Worm (Caenorhabditis elegans) whole organism, late embryonic: Measurements from ENCODE around the gene mxl-3.

Source experiments
- K09A11.1 ChIP-seq: sonication (generic microtip); optimal IDR thresholded peaks from 2 replicates; lab custom pipeline; 2017; ENCODE audit warnings: antibody characterized with exemption, mild to moderate bottlenecking, missing genetic modification characterization, missing compliant biosample characterization; ENCODE audit not compliant: insufficient read depth
- ceh-48 ChIP-seq: sonication (generic microtip); optimal IDR thresholded peaks from 2 replicates; lab custom pipeline; 2016; ENCODE audit warnings: missing genetic modification characterization, inconsistent platforms, missing compliant biosample characterization
- dmd-4 ChIP-seq: sonication (generic microtip); optimal IDR thresholded peaks from 2 replicates; lab custom pipeline; 2016; ENCODE audit warnings: borderline replicate concordance, missing genetic modification characterization, missing compliant biosample characterization
- elt-4 ChIP-seq: sonication (generic microtip); optimal IDR thresholded peaks from 2 replicates; lab custom pipeline; 2016; ENCODE audit warnings: missing genetic modification characterization, missing compliant biosample characterization
- fkh-10 ChIP-seq: fragments of 150-350 bp; optimal IDR thresholded peaks from 2 replicates; lab custom pipeline; 2014; ENCODE audit warnings: missing biosample characterization, missing genetic modification reagents, missing genetic modification characterization
- hlh-13 ChIP-seq: fragments of 200-800 bp; sonication (Bioruptor generic); optimal IDR thresholded peaks from 2 replicates; lab custom pipeline; 2018; ENCODE audit warnings: mild to moderate bottlenecking, missing genetic modification characterization, missing compliant biosample characterization
- hlh-15 ChIP-seq: sonication (generic microtip); optimal IDR thresholded peaks from 2 replicates; lab custom pipeline; 2016; ENCODE audit warnings: missing genetic modification characterization, missing compliant biosample characterization
- lin-11 ChIP-seq: fragments of 200-800 bp; sonication (Bioruptor generic); optimal IDR thresholded peaks from 2 replicates; lab custom pipeline; 2018; ENCODE audit warnings: mild to moderate bottlenecking, missing genetic modification characterization, missing compliant biosample characterization
- mec-3 ChIP-seq: sonication (generic microtip); optimal IDR thresholded peaks from 2 replicates; lab custom pipeline; 2016; ENCODE audit warnings: borderline replicate concordance, missing genetic modification characterization, missing compliant biosample characterization
- rnt-1 ChIP-seq: sonication (generic microtip); optimal IDR thresholded peaks from 2 replicates; lab custom pipeline; 2016; ENCODE audit warnings: missing genetic modification characterization, missing compliant biosample characterization
- tbx-7 ChIP-seq: sonication (generic microtip); optimal IDR thresholded peaks from 2 replicates; lab custom pipeline; 2016; ENCODE audit warnings: missing genotype, missing genetic modification characterization, missing compliant biosample characterization

- TF ChIP-seq ceh-48 (tag; lab: Kevin White, UChicago) (no peak), fkh-10 (GFP tag; lab: Kevin White, UChicago) (no peak), lin-11 (no peak), rnt-1 (tag; lab: Kevin White, UChicago) (no peak), dmd-4 (tag; lab: Kevin White, UChicago) (no peak), K09A11.1 (no peak), hlh-15 (tag; lab: Kevin White, UChicago) (no peak), tbx-7 (no peak), elt-4 (tag; lab: Kevin White, UChicago) (no peak), hlh-13 (GFP tag; lab: Kevin White, UChicago) (no peak), mec-3 (no peak)
These were observed 8.8 kb downstream of the mxl-3 start for ce11 chrX:13341853-13342252.
